Worm (Caenorhabditis elegans) whole organism, L3 larva: Measurements from ENCODE around the gene nhr-76.

Experiments
- R02D3.7 ChIP-seq: fragments of 150-350 bp; optimal IDR thresholded peaks from 2 replicates; lab custom pipeline; 2014; ENCODE audit warnings: missing biosample characterization, missing genetic modification characterization
- ZK546.5 ChIP-seq: sonication (generic microtip); optimal IDR thresholded peaks from 2 replicates; lab custom pipeline; 2017; ENCODE audit warnings: missing biosample characterization, missing genetic modification characterization
- aly-2 ChIP-seq: fragments of 150-350 bp; optimal IDR thresholded peaks from 2 replicates; lab custom pipeline; 2014; ENCODE audit warnings: missing biosample characterization, missing genetic modification characterization
- ama-1 ChIP-seq: fragments of 150-350 bp; optimal IDR thresholded peaks from 2 replicates; lab custom pipeline; 2018
- ceh-16 ChIP-seq: sonication (generic microtip); optimal IDR thresholded peaks from 2 replicates; lab custom pipeline; 2017; ENCODE audit warnings: missing biosample characterization, missing genetic modification characterization
- ceh-28 ChIP-seq: fragments of 150-350 bp; optimal IDR thresholded peaks from 2 replicates; lab custom pipeline; 2014; ENCODE audit warnings: missing biosample characterization, missing genetic modification reagents, missing genetic modification characterization
- ceh-9 ChIP-seq: sonication (generic microtip); optimal IDR thresholded peaks from 2 replicates; lab custom pipeline; 2018; ENCODE audit warnings: missing biosample characterization, missing genetic modification characterization
- daf-12 ChIP-seq: fragments of 150-350 bp; optimal IDR thresholded peaks from 2 replicates; lab custom pipeline; 2014; ENCODE audit warnings: missing biosample characterization, missing genetic modification reagents, missing genetic modification characterization
- egl-5 ChIP-seq: fragments of 150-350 bp; optimal IDR thresholded peaks from 2 replicates; lab custom pipeline; 2017; ENCODE audit warnings: missing biosample characterization, missing genetic modification reagents, missing genetic modification characterization, inconsistent platforms
- elt-1 ChIP-seq: fragments of 150-350 bp; optimal IDR thresholded peaks from 2 replicates; lab custom pipeline; 2014; ENCODE audit warnings: missing biosample characterization, missing genetic modification characterization
- elt-2 ChIP-seq: sonication (generic microtip); optimal IDR thresholded peaks from 2 replicates; lab custom pipeline; 2016; ENCODE audit warnings: missing genetic modification reagents, mild to moderate bottlenecking, missing genetic modification characterization, missing compliant biosample characterization
- elt-3 ChIP-seq, 3 experiments: fragments of 150-350 bp in 1 of 3; sonication (generic microtip) in 2 of 3; optimal IDR thresholded peaks; 2 replicates in 2 of 3; 4 replicates in 1 of 3; lab custom pipeline; 2014 to 2017; ENCODE audit warnings: missing biosample characterization in 3 of 3, missing genetic modification characterization in 3 of 3
- eor-1 ChIP-seq, 2 experiments: fragments of 150-350 bp; optimal IDR thresholded peaks; 2 replicates each; lab custom pipeline; 2014 to 2018; ENCODE audit warnings: missing biosample characterization in 2 of 2, missing genetic modification characterization in 2 of 2
- fkh-2 ChIP-seq: fragments of 150-350 bp; optimal IDR thresholded peaks from 2 replicates; lab custom pipeline; 2014; ENCODE audit warnings: missing biosample characterization, missing genetic modification reagents, missing genetic modification characterization
- fos-1 ChIP-seq: fragments of 150-350 bp; optimal IDR thresholded peaks from 2 replicates; lab custom pipeline; 2014; ENCODE audit warnings: missing biosample characterization, missing genetic modification characterization
- hmg-11 ChIP-seq: sonication (generic microtip); optimal IDR thresholded peaks from 2 replicates; lab custom pipeline; 2016; ENCODE audit warnings: missing genetic modification characterization, missing compliant biosample characterization
- jun-1 ChIP-seq: fragments of 150-350 bp; optimal IDR thresholded peaks from 2 replicates; lab custom pipeline; 2014; ENCODE audit warnings: missing biosample characterization, missing genetic modification reagents, missing genetic modification characterization
- lin-15B ChIP-seq: fragments of 150-350 bp; optimal IDR thresholded peaks from 2 replicates; lab custom pipeline; 2014; ENCODE audit warnings: missing biosample characterization, missing genetic modification characterization
- lsy-12 ChIP-seq: sonication (generic microtip); optimal IDR thresholded peaks from 2 replicates; lab custom pipeline; 2016; ENCODE audit warnings: mild to moderate bottlenecking, missing genetic modification characterization, missing compliant biosample characterization
- mdl-1 ChIP-seq: fragments of 150-350 bp; optimal IDR thresholded peaks from 2 replicates; lab custom pipeline; 2014; ENCODE audit warnings: missing biosample characterization, missing genetic modification characterization
- mml-1 ChIP-seq: fragments of 150-350 bp; sonication (generic microtip); optimal IDR thresholded peaks from 3 replicates; lab custom pipeline; 2014; ENCODE audit warnings: missing biosample characterization, missing genetic modification characterization
- nfya-1 ChIP-seq: sonication (generic microtip); optimal IDR thresholded peaks from 2 replicates; lab custom pipeline; 2017; ENCODE audit warnings: missing genetic modification characterization, mild to moderate bottlenecking, missing compliant biosample characterization, antibody characterized with exemption, moderate library complexity; ENCODE audit not compliant: insufficient read depth
- nhr-11 ChIP-seq: fragments of 150-350 bp; optimal IDR thresholded peaks from 2 replicates; lab custom pipeline; 2014; ENCODE audit warnings: missing biosample characterization, missing genetic modification characterization
- nhr-12 ChIP-seq: fragments of 150-350 bp; optimal IDR thresholded peaks from 2 replicates; lab custom pipeline; 2014; ENCODE audit warnings: missing biosample characterization, missing genetic modification characterization
- nhr-23 ChIP-seq: fragments of 150-350 bp; optimal IDR thresholded peaks from 2 replicates; lab custom pipeline; 2014; ENCODE audit warnings: missing biosample characterization, missing genetic modification reagents, missing genetic modification characterization
- nhr-25 ChIP-seq: sonication (generic microtip); optimal IDR thresholded peaks from 2 replicates; lab custom pipeline; 2017; ENCODE audit warnings: missing biosample characterization, missing genetic modification characterization
- nhr-43 ChIP-seq: sonication (generic microtip); optimal IDR thresholded peaks from 2 replicates; lab custom pipeline; 2016; ENCODE audit warnings: mild to moderate bottlenecking, missing genetic modification characterization, missing compliant biosample characterization; ENCODE audit not compliant: poor library complexity, severe bottlenecking
- nhr-67 ChIP-seq: fragments of 150-350 bp; optimal IDR thresholded peaks from 2 replicates; lab custom pipeline; 2014; ENCODE audit warnings: missing biosample characterization, missing genetic modification characterization
- nhr-76 ChIP-seq: fragments of 150-350 bp; sonication (generic microtip); optimal IDR thresholded peaks from 5 replicates; lab custom pipeline; 2014; ENCODE audit warnings: missing biosample characterization, missing genetic modification characterization
- nhr-77 ChIP-seq: fragments of 150-350 bp; optimal IDR thresholded peaks from 2 replicates; lab custom pipeline; 2014; ENCODE audit warnings: missing biosample characterization, missing genetic modification characterization
- pha-4 ChIP-seq: fragments of 150-350 bp; optimal IDR thresholded peaks from 2 replicates; lab custom pipeline; 2014; ENCODE audit warnings: missing biosample characterization, missing genetic modification reagents, missing genetic modification characterization
- pqm-1 ChIP-seq: fragments of 150-350 bp; optimal IDR thresholded peaks from 2 replicates; lab custom pipeline; 2017; ENCODE audit warnings: missing biosample characterization, missing genetic modification characterization, inconsistent platforms
- sea-2 ChIP-seq: fragments of 150-350 bp; sonication (generic microtip); optimal IDR thresholded peaks from 4 replicates; lab custom pipeline; 2014; ENCODE audit warnings: missing biosample characterization, missing genetic modification reagents, missing genetic modification characterization
- skn-1 ChIP-seq: fragments of 150-350 bp; optimal IDR thresholded peaks from 2 replicates; lab custom pipeline; 2014; ENCODE audit warnings: missing biosample characterization, missing genetic modification characterization
- snpc-4 ChIP-seq: fragments of 150-350 bp; optimal IDR thresholded peaks from 2 replicates; lab custom pipeline; 2014; ENCODE audit warnings: missing biosample characterization, missing genetic modification characterization
- tbx-2 ChIP-seq: sonication (generic microtip); optimal IDR thresholded peaks from 2 replicates; lab custom pipeline; 2016; ENCODE audit warnings: mild to moderate bottlenecking, missing genetic modification characterization, missing compliant biosample characterization
- unc-39 ChIP-seq: sonication (generic microtip); optimal IDR thresholded peaks from 4 replicates; lab custom pipeline; 2017; ENCODE audit warnings: missing biosample characterization, missing genetic modification characterization
- zag-1 ChIP-seq: fragments of 150-350 bp; optimal IDR thresholded peaks from 2 replicates; lab custom pipeline; 2014; ENCODE audit warnings: missing biosample characterization, missing genetic modification characterization
- ztf-11 ChIP-seq: fragments of 150-350 bp; optimal IDR thresholded peaks from 2 replicates; lab custom pipeline; 2014; ENCODE audit warnings: missing biosample characterization, missing genetic modification characterization
- ztf-4 ChIP-seq: fragments of 150-350 bp; optimal IDR thresholded peaks from 2 replicates; lab custom pipeline; 2014; ENCODE audit warnings: missing biosample characterization, missing genetic modification characterization

nhr-76 gene

ce11 chrIV:627237-627636, at the start of gene nhr-76:
Gene nhr-76, plus strand, starts transcription at chrIV:627537.
- no peak for TF ChIP-seq mdl-1 (tag; lab: Kevin White, UChicago)
- TF ChIP-seq lsy-12 (tag; lab: Kevin White, UChicago) = no peak
- TF ChIP-seq ztf-11 = no peak
- TF ChIP-seq nhr-23 (tag; lab: Kevin White, UChicago) = no peak
- no peak for TF ChIP-seq nfya-1 (tag; lab: Kevin White, UChicago)
- TF ChIP-seq ZK546.5 (tag; lab: Kevin White, UChicago) = no peak
- TF ChIP-seq pqm-1 (tag; lab: Kevin White, UChicago) = no peak
- no peak for TF ChIP-seq ceh-9 (tag; lab: Kevin White, UChicago)
- no peak for TF ChIP-seq ztf-4
- TF ChIP-seq R02D3.7 (tag; lab: Kevin White, UChicago) = no peak
- TF ChIP-seq unc-39 (tag; lab: Kevin White, UChicago) = no peak
- TF ChIP-seq daf-12 = no peak
- TF ChIP-seq elt-2 = no peak
- no peak for TF ChIP-seq zag-1 (tag; lab: Kevin White, UChicago)
- no peak for TF ChIP-seq nhr-67 (tag; lab: Kevin White, UChicago)
- no peak for TF ChIP-seq pha-4 (tag; lab: Kevin White, UChicago)

ce11 chrIV:580512-580911, 46.8 kb upstream of the nhr-76 start:
- no peak for TF ChIP-seq hmg-11 (tag; lab: Kevin White, UChicago)
- TF ChIP-seq ZK546.5 (tag; lab: Kevin White, UChicago) = no peak
- TF ChIP-seq fos-1 (tag; lab: Kevin White, UChicago) = no peak
- no peak for TF ChIP-seq fkh-2 (tag; lab: Kevin White, UChicago)

- TF ChIP-seq tbx-2 (tag; lab: Kevin White, UChicago) (no peak), unc-39 (tag; lab: Kevin White, UChicago) (no peak), eor-1 (tag; optimal IDR thresholded peaks at IDR 0.05; lab: Kevin White, UChicago) (no peak), nhr-11 (tag; lab: Kevin White, UChicago) (no peak), mml-1 (tag; lab: Kevin White, UChicago) (no peak), ceh-28 (tag; lab: Kevin White, UChicago) (no peak), ama-1 (no peak)
- TF ChIP-seq, all 47 proteins: peak for 0
These were observed 45.2 kb upstream of the nhr-76 start, which contains the start of gene F56A11.6 for ce11 chrIV:582130-582529. Gene F56A11.6, minus strand, starts transcription at chrIV:582230.

- no peak for TF ChIP-seq sea-2 (GFP tag; lab: Kevin White, UChicago)
- no peak for TF ChIP-seq egl-5 (tag; lab: Kevin White, UChicago)
- TF ChIP-seq ztf-4 = no peak
- TF ChIP-seq skn-1 = no peak
- TF ChIP-seq ceh-28 (tag; lab: Kevin White, UChicago) = no peak
- TF ChIP-seq mml-1 (tag; lab: Kevin White, UChicago) = no peak
- no peak for TF ChIP-seq pqm-1 (tag; lab: Kevin White, UChicago)
- no peak for TF ChIP-seq jun-1
- TF ChIP-seq nhr-11 (tag; lab: Kevin White, UChicago) = no peak
- TF ChIP-seq ceh-9 (tag; lab: Kevin White, UChicago) = no peak
- no peak for TF ChIP-seq zag-1 (tag; lab: Kevin White, UChicago)
- TF ChIP-seq snpc-4 (tag; lab: Kevin White, UChicago) = no peak
- no peak for TF ChIP-seq lin-15B (tag; lab: Kevin White, UChicago)
- TF ChIP-seq mdl-1 (tag; lab: Kevin White, UChicago) = no peak
- no peak for TF ChIP-seq R02D3.7 (tag; lab: Kevin White, UChicago)
- TF ChIP-seq nhr-25 (tag; lab: Kevin White, UChicago) = no peak
- TF ChIP-seq, all 47 proteins: peak for 0
These were observed 43.3 kb upstream of the nhr-76 start for ce11 chrIV:584039-584438.

ce11 chrIV:587729-588128, 39.6 kb upstream of the nhr-76 start, which contains the start of gene C18H7.12:
Gene C18H7.12, minus strand, starts transcription at chrIV:587829.
- peak; percentile 13 for TF ChIP-seq ceh-28 (tag; lab: Kevin White, UChicago)
- no peak for TF ChIP-seq fos-1 (tag; lab: Kevin White, UChicago)

- TF ChIP-seq ceh-16 (no peak), unc-39 (tag; lab: Kevin White, UChicago) (no peak), lsy-12 (tag; lab: Kevin White, UChicago) (no peak), fos-1 (tag; lab: Kevin White, UChicago) (no peak), nfya-1 (tag; lab: Kevin White, UChicago) (no peak), ceh-28 (tag; lab: Kevin White, UChicago) (no peak), aly-2 (no peak), snpc-4 (tag; lab: Kevin White, UChicago) (no peak), nhr-43 (tag; lab: Kevin White, UChicago) (no peak), egl-5 (tag; lab: Kevin White, UChicago) (no peak), hmg-11 (tag; lab: Kevin White, UChicago) (no peak), nhr-12 (tag; lab: Kevin White, UChicago) (no peak), R02D3.7 (tag; lab: Kevin White, UChicago) (no peak), nhr-76 (no peak), pqm-1 (tag; lab: Kevin White, UChicago) (no peak), elt-1 (tag; lab: Kevin White, UChicago) (no peak), nhr-77 (tag; lab: Kevin White, UChicago) (no peak), nhr-67 (tag; lab: Kevin White, UChicago) (no peak), elt-3 (tag; optimal IDR thresholded peaks at IDR 0.05; lab: Kevin White, UChicago) (no peak)
- TF ChIP-seq, all 47 proteins: peak for 0
These were observed 35.0 kb upstream of the nhr-76 start, which contains the start of gene C18H7.6 for ce11 chrIV:592382-592781. Gene C18H7.6, minus strand, starts transcription at chrIV:592485.
